Worm (Caenorhabditis elegans): ENCODE measurements around the gene math-41.

- TF ChIP-seq nhr-2 (tag; optimal IDR thresholded peaks at IDR 0.05) (no peak), unc-62 (GFP tag; optimal IDR thresholded peaks at IDR 0.05) (no peak), lsy-2 (tag; optimal IDR thresholded peaks at IDR 0.05) (no peak), drap-1 (GFP tag; optimal IDR thresholded peaks at IDR 0.05) (no peak), nhr-28 (tag; optimal IDR thresholded peaks at IDR 0.05) (no peak), ceh-39 (tag; optimal IDR thresholded peaks at IDR 0.05) (no peak), snpc-4 (tag; optimal IDR thresholded peaks at IDR 0.05) (no peak), unc-39 (tag; optimal IDR thresholded peaks at IDR 0.05) (no peak), sptf-1 (tag; optimal IDR thresholded peaks at IDR 0.05) (no peak), ztf-11 (tag; optimal IDR thresholded peaks at IDR 0.05) (no peak), nhr-76 (tag; optimal IDR thresholded peaks at IDR 0.05) (no peak), sem-2 (GFP tag; optimal IDR thresholded peaks at IDR 0.05) (no peak), mep-1 (tag; optimal IDR thresholded peaks at IDR 0.05) (no peak)
Measured at ce11 chrII:1830182-1830682, 5.8 kb downstream of the math-41 start, which contains the start of gene math-40.
